Worm (Caenorhabditis elegans): Measurements from ENCODE around the gene atg-2.

The atg-2 gene

ce11 chrX:6844394-6845072, 38.0 kb downstream of the atg-2 start, which contains the start of gene C53B7.3:
TSS of gene C53B7.3 (plus strand) at chrX:6844755.
- TF ChIP-seq F13H6.1 (tag; optimal IDR thresholded peaks at IDR 0.05) (peak; percentile 34), mab-5 (tag; optimal IDR thresholded peaks at IDR 0.05) (no peak)

- TF ChIP-seq mab-5 (tag; optimal IDR thresholded peaks at IDR 0.05) (peak; percentile 72), ztf-11 (tag; optimal IDR thresholded peaks at IDR 0.05) (no peak)
These were observed 39.4 kb downstream of the atg-2 start, which contains the start of gene C53B7.2 for ce11 chrX:6845934-6846333. TSS of gene C53B7.2 (plus strand) at chrX:6846234.

ce11 chrX:6848596-6848995, 42.0 kb downstream of the atg-2 start:
- TF ChIP-seq elt-1 (tag; optimal IDR thresholded peaks at IDR 0.05): no peak
- TF ChIP-seq F13H6.1 (tag; optimal IDR thresholded peaks at IDR 0.05): no peak
- no peak for TF ChIP-seq lin-11 (tag; optimal IDR thresholded peaks at IDR 0.05)
- no peak for TF ChIP-seq nhr-6 (tag; optimal IDR thresholded peaks at IDR 0.05)
- TF ChIP-seq nhr-10 (tag; optimal IDR thresholded peaks at IDR 0.05): no peak
- TF ChIP-seq lin-39 (tag; optimal IDR thresholded peaks at IDR 0.05): no peak
- no peak for TF ChIP-seq skn-1 (tag; optimal IDR thresholded peaks at IDR 0.05)
- no peak for TF ChIP-seq nhr-77 (tag; optimal IDR thresholded peaks at IDR 0.05)
- no peak for TF ChIP-seq peb-1 (tag; optimal IDR thresholded peaks at IDR 0.05)
- no peak for TF ChIP-seq nhr-23 (tag; optimal IDR thresholded peaks at IDR 0.05)
- TF ChIP-seq sem-4 (tag; optimal IDR thresholded peaks at IDR 0.05): no peak
- no peak for TF ChIP-seq nhr-21 (tag; optimal IDR thresholded peaks at IDR 0.05)
- TF ChIP-seq sma-9 (GFP tag; optimal IDR thresholded peaks at IDR 0.05): no peak
- TF ChIP-seq sma-9 (tag; optimal IDR thresholded peaks at IDR 0.05): no peak
- no peak for TF ChIP-seq lsy-2 (tag; optimal IDR thresholded peaks at IDR 0.05)
- TF ChIP-seq aly-2 (tag; optimal IDR thresholded peaks at IDR 0.05): no peak
- no peak for TF ChIP-seq nhr-25 (tag; optimal IDR thresholded peaks at IDR 0.05)
- TF ChIP-seq sma-3 (GFP tag; optimal IDR thresholded peaks at IDR 0.05): no peak
- no peak for TF ChIP-seq elt-3 (tag; optimal IDR thresholded peaks at IDR 0.05)

DNA sequence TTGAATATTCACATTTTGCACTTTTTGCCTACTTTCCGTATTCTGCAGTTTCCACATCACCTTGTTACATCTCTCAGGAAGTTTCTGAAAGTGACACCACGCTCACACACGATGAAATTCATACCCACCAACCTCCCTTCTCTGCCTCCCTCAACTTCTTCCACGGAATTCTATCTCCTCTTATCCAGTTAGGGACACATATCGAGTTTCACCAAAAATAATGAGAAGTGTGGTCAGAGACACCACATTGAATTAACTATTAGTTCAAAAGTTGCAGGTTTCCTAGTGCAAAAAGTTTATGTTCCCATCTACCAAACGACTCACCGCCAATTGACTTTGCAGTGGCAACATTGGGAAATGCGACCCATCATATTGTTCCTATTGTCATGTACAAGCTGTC, 43.8 kb downstream of the atg-2 start:
- TF ChIP-seq nhr-10 (tag; optimal IDR thresholded peaks at IDR 0.05) (no peak), zag-1 (tag; optimal IDR thresholded peaks at IDR 0.05) (no peak), crh-2 (tag; optimal IDR thresholded peaks at IDR 0.05) (no peak), nhr-129 (tag; optimal IDR thresholded peaks at IDR 0.05) (no peak), egl-27 (tag; optimal IDR thresholded peaks at IDR 0.05) (no peak), nhr-77 (tag; optimal IDR thresholded peaks at IDR 0.05) (no peak), mab-5 (tag; optimal IDR thresholded peaks at IDR 0.05) (no peak), Y55F3AM.14 (GFP tag; optimal IDR thresholded peaks at IDR 0.05) (no peak), ztf-1 (GFP tag; conservative IDR thresholded peaks at IDR 0.05) (no peak), nhr-12 (tag; optimal IDR thresholded peaks at IDR 0.05) (no peak), alr-1 (tag; optimal IDR thresholded peaks at IDR 0.05) (no peak), unc-55 (GFP tag; optimal IDR thresholded peaks at IDR 0.05) (no peak), ztf-4 (tag; optimal IDR thresholded peaks at IDR 0.05) (no peak), nhr-23 (tag; optimal IDR thresholded peaks at IDR 0.05) (no peak), nhr-237 (tag; optimal IDR thresholded peaks at IDR 0.05) (no peak), ama-1 (optimal IDR thresholded peaks at IDR 0.05) (no peak), elt-1 (tag; optimal IDR thresholded peaks at IDR 0.05) (no peak), skn-1 (tag; optimal IDR thresholded peaks at IDR 0.05) (no peak), lin-39 (tag; optimal IDR thresholded peaks at IDR 0.05) (no peak), unc-62 (GFP tag; optimal IDR thresholded peaks at IDR 0.05) (no peak)

DNA sequence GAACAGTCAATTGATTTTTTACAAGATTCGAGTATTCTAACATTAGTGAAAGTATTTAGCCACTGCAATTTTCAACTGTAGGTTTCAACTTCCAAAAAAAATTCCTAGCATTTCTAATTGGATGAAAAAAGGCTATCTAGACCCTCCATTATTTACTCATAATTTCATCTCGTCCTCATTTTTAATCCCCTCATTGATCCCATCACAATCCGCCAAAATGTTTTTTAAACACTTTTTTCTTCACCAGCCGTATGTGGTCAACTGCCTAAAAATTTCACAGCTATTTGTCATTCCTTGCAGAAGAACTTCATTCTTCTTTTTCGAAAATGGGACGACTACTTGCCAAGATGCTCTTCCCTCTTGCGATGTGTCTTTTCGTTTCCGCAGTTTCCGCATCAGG, 46.8 kb downstream of the atg-2 start, which contains the start of gene rig-3:
rig-3 (plus strand) TSS at position 301 of the 400 bp plus-strand sequence.
- no peak for TF ChIP-seq lin-13 (GFP tag; optimal IDR thresholded peaks at IDR 0.05)

Data from whole organism, L2 larva.